Fruit fly (Drosophila melanogaster): ENCODE data around the gene Rpn3.
A peak's percentile ranks its signal among the peaks of the same experiment; 100 is the strongest.

Gene Rpn3

DNA sequence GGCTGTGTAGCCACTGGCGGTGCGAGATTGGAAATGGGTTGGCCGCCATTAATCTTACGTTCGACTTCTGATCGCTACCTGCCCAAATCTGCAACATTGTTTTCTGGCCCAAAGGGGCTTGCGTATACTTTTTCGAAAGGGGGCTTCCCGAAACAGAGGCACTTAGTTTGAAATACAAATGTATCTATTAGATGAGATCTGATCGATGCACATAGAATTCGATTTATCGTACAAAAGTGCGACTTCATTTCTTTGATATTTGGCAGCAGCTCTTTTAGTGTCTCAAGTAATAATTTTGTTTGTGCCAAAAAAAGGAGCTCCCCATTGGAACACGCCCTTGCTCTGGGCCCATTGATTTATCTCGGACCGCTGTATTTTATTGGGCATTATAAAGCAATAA lies 20.1 kb downstream of the Rpn3 start:
- TF ChIP-seq CG10979 (tag; optimal IDR thresholded peaks at IDR 0.05) (no peak), CG1602 (GFP tag; optimal IDR thresholded peaks at IDR 0.05) (no peak), MTF-1 (GFP tag; optimal IDR thresholded peaks at IDR 0.05; ENCODE audit: borderline replicate concordance) (no peak), stwl (tag; optimal IDR thresholded peaks at IDR 0.05) (no peak), MBD-R2 (GFP tag; IDR thresholded peaks at IDR 0.05) (no peak), CG1529 (GFP tag; optimal IDR thresholded peaks at IDR 0.05) (no peak), CG5245 (GFP tag; optimal IDR thresholded peaks at IDR 0.05) (no peak), ewg (GFP tag; optimal IDR thresholded peaks at IDR 0.05) (no peak)

DNA sequence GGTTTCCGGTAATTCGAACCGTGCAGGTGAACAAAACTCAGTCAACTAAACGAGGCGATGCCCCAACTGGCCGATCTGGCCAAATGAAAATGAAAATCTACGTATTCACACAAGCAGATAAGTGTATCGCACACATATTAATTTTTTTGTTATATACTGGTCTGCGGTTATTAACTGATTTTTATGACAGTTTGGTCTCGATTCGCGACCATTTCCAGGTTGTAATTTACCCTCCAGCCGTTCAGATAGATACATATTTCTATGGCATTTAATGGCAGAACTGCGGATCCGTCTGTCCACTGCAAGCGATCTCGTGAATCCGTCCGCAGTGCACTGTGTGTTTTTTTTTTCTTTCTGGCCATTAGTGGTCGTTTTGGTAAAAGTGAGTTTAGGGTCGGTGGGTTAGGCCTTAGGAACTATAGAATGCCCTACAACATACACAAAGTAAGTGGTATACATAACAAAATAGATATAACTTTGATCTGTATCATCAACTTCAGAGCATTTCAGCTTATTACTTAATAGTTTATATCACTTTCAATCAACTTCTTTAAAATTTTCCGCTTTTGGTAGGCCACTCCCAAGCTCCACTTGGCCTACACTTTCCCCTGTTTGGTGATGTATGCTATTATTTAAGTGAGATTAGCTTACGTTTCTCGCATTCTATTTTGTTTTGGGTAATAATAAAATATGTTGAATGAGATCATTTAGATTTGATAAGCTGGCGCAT lies 22.7 kb downstream of the Rpn3 start, which contains the start of gene CG17572:
Gene CG17572 (minus strand): TSS at position 51 of the 730 bp plus-strand sequence.
- TF ChIP-seq Blimp-1 (GFP tag; optimal IDR thresholded peaks at IDR 0.05) (peak; percentile 60), CG10274 (GFP tag; optimal IDR thresholded peaks at IDR 0.05) (peak; percentile 88), CG4360 (GFP tag; IDR thresholded peaks at IDR 0.05) (no peak), Xbp1 (GFP tag; optimal IDR thresholded peaks at IDR 0.05) (no peak), sens (GFP tag) (peak; percentile 80), Sox102F (GFP tag; optimal IDR thresholded peaks at IDR 0.05) (peak; percentile 9), lov (optimal IDR thresholded peaks at IDR 0.05) (no peak), lov (GFP tag; IDR thresholded peaks at IDR 0.05) (no peak), CG8944 (GFP tag; optimal IDR thresholded peaks at IDR 0.05) (no peak), ham (GFP tag; IDR thresholded peaks at IDR 0.05) (no peak), CG11504 (tag; optimal IDR thresholded peaks at IDR 0.05) (peak; percentile 23), nmo (GFP tag; optimal IDR thresholded peaks at IDR 0.05) (peak; percentile 9), Lim3 (GFP tag; IDR thresholded peaks at IDR 0.05) (no peak), phol (tag; optimal IDR thresholded peaks at IDR 0.05) (peak; percentile 9), CG10654 (GFP tag; optimal IDR thresholded peaks at IDR 0.05) (no peak), Fer3 (tag; optimal IDR thresholded peaks at IDR 0.05) (no peak), D (optimal IDR thresholded peaks at IDR 0.05) (no peak), D (GFP tag; optimal IDR thresholded peaks at IDR 0.05) (no peak)

DNA sequence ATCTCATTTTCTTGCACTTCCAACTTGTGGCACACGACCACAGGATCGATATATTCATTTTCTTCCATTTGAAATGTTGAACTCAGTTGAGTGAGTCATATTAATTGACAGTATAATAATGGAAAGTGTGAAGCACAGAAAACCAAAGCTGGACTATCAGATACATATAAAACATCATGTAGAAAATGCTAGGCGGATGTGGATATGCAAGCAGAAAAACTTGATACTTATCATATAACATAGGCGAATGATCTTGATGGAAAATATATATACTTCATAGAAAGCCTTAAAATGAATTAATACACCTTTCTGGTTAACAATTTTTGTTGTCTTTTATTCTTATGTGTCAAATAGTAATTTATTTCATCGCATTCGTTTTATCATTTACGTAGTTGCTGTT lies 27.3 kb downstream of the Rpn3 start, which contains the start of gene CG10700:
Gene CG10700 (minus strand): TSS at position 101 of the 400 bp plus-strand sequence.
- TF ChIP-seq HLH4C (GFP tag; IDR thresholded peaks at IDR 0.05; ENCODE audit: partially characterized antibody) (no peak), dm (GFP tag; optimal IDR thresholded peaks at IDR 0.05) (no peak), danr (GFP tag; IDR thresholded peaks at IDR 0.05) (no peak), psq (GFP tag; optimal IDR thresholded peaks at IDR 0.05) (no peak), Dll (GFP tag; IDR thresholded peaks at IDR 0.05; ENCODE audit: partially characterized antibody) (no peak), CG6683 (GFP tag; optimal IDR thresholded peaks at IDR 0.05) (no peak), CrebB (tag; optimal IDR thresholded peaks at IDR 0.05) (no peak), CG4617 (GFP tag; optimal IDR thresholded peaks at IDR 0.05; ENCODE audit: borderline replicate concordance) (no peak), CG8924 (tag; optimal IDR thresholded peaks at IDR 0.05) (no peak), hth (optimal IDR thresholded peaks at IDR 0.05) (no peak), lov (optimal IDR thresholded peaks at IDR 0.05) (no peak), lov (GFP tag; IDR thresholded peaks at IDR 0.05) (no peak), CG10147 (GFP tag; optimal IDR thresholded peaks at IDR 0.05) (no peak), Elba2 (GFP tag; optimal IDR thresholded peaks at IDR 0.05) (no peak), CG32767 (GFP tag; IDR thresholded peaks at IDR 0.05) (no peak), unc-4 (GFP tag; IDR thresholded peaks at IDR 0.05; ENCODE audit: partially characterized antibody) (no peak), Gsc (GFP tag; IDR thresholded peaks at IDR 0.05) (no peak), CG10431 (GFP tag; optimal IDR thresholded peaks at IDR 0.05) (no peak), ATbp (GFP tag; optimal IDR thresholded peaks at IDR 0.05) (no peak)
